Worm (Caenorhabditis elegans) whole organism, late embryonic: Measurements from ENCODE around the gene sre-15.

Experiments used
- C08G9.2 ChIP-seq: sonication (generic microtip); optimal IDR thresholded peaks from 2 replicates; lab custom pipeline; 2016; ENCODE audit warnings: mild to moderate bottlenecking, missing genetic modification characterization, moderate library complexity, missing compliant biosample characterization
- C38D4.7 ChIP-seq: fragments of 200-800 bp; sonication (Bioruptor generic); optimal IDR thresholded peaks from 2 replicates; lab custom pipeline; 2018; ENCODE audit warnings: mild to moderate bottlenecking, missing genetic modification characterization, moderate library complexity, missing compliant biosample characterization
- K02D7.2 ChIP-seq: sonication (generic microtip); optimal IDR thresholded peaks from 2 replicates; lab custom pipeline; 2017; ENCODE audit warnings: mild to moderate bottlenecking, missing genetic modification characterization, missing compliant biosample characterization
- Y22D7AL.16 ChIP-seq: sonication (generic microtip); optimal IDR thresholded peaks from 2 replicates; lab custom pipeline; 2016; ENCODE audit warnings: missing genetic modification characterization, missing compliant biosample characterization
- ceh-19 ChIP-seq: fragments of 200-800 bp; sonication (Bioruptor generic); optimal IDR thresholded peaks from 2 replicates; lab custom pipeline; 2018; ENCODE audit warnings: mild to moderate bottlenecking, missing genetic modification characterization, missing compliant biosample characterization
- ceh-2 ChIP-seq: sonication (generic microtip); optimal IDR thresholded peaks from 2 replicates; lab custom pipeline; 2016; ENCODE audit warnings: missing genotype, missing genetic modification characterization, missing compliant biosample characterization
- ceh-22 ChIP-seq: sonication (generic microtip); optimal IDR thresholded peaks from 2 replicates; lab custom pipeline; 2017; ENCODE audit warnings: missing biosample characterization, missing genetic modification characterization
- ceh-30 ChIP-seq: fragments of 150-350 bp; optimal IDR thresholded peaks from 2 replicates; lab custom pipeline; 2014; ENCODE audit warnings: missing biosample characterization, missing genetic modification characterization
- ceh-31 ChIP-seq: sonication (generic microtip); optimal IDR thresholded peaks from 2 replicates; lab custom pipeline; 2016; ENCODE audit warnings: missing genetic modification characterization, missing compliant biosample characterization
- ceh-34 ChIP-seq: sonication (generic microtip); optimal IDR thresholded peaks from 2 replicates; lab custom pipeline; 2016; ENCODE audit warnings: mild to moderate bottlenecking, missing genetic modification characterization, missing compliant biosample characterization
- ceh-48 ChIP-seq: sonication (generic microtip); optimal IDR thresholded peaks from 2 replicates; lab custom pipeline; 2016; ENCODE audit warnings: missing genetic modification characterization, inconsistent platforms, missing compliant biosample characterization
- ceh-6 ChIP-seq: fragments of 200-800 bp; sonication (Bioruptor generic); optimal IDR thresholded peaks from 2 replicates; lab custom pipeline; 2018; ENCODE audit warnings: mild to moderate bottlenecking, missing genetic modification characterization, missing compliant biosample characterization
- dve-1 ChIP-seq: sonication (generic microtip); optimal IDR thresholded peaks from 2 replicates; lab custom pipeline; 2017; ENCODE audit warnings: antibody characterized with exemption, mild to moderate bottlenecking, missing genetic modification characterization, missing compliant biosample characterization
- elt-2 ChIP-seq: sonication (generic microtip); optimal IDR thresholded peaks from 2 replicates; lab custom pipeline; 2016; ENCODE audit warnings: missing genetic modification reagents, missing genetic modification characterization, missing compliant biosample characterization
- ets-4 ChIP-seq: sonication (generic microtip); optimal IDR thresholded peaks from 2 replicates; lab custom pipeline; 2016; ENCODE audit warnings: missing genetic modification characterization, missing compliant biosample characterization
- fax-1 ChIP-seq: sonication (generic microtip); optimal IDR thresholded peaks from 2 replicates; lab custom pipeline; 2016; ENCODE audit warnings: missing genotype, missing genetic modification characterization, missing compliant biosample characterization
- gmeb-2 ChIP-seq: sonication (generic microtip); optimal IDR thresholded peaks from 2 replicates; lab custom pipeline; 2016; ENCODE audit warnings: missing genetic modification characterization, inconsistent platforms, missing compliant biosample characterization
- hlh-30 ChIP-seq: sonication (generic microtip); optimal IDR thresholded peaks from 2 replicates; lab custom pipeline; 2017; ENCODE audit warnings: antibody characterized with exemption, missing genetic modification characterization, missing compliant biosample characterization; ENCODE audit not compliant: insufficient read depth
- hlh-8 ChIP-seq: sonication (generic microtip); optimal IDR thresholded peaks from 2 replicates; lab custom pipeline; 2016; ENCODE audit warnings: missing genotype, missing genetic modification characterization, missing compliant biosample characterization
- lim-6 ChIP-seq: sonication (generic microtip); optimal IDR thresholded peaks from 2 replicates; lab custom pipeline; 2016; ENCODE audit warnings: missing genetic modification characterization, missing compliant biosample characterization
- lin-11 ChIP-seq: fragments of 200-800 bp; sonication (Bioruptor generic); optimal IDR thresholded peaks from 2 replicates; lab custom pipeline; 2018; ENCODE audit warnings: mild to moderate bottlenecking, missing genetic modification characterization, missing compliant biosample characterization
- madf-2 ChIP-seq: sonication (generic microtip); optimal IDR thresholded peaks from 2 replicates; lab custom pipeline; 2017; ENCODE audit warnings: missing genetic modification characterization, missing compliant biosample characterization
- mec-3 ChIP-seq: sonication (generic microtip); optimal IDR thresholded peaks from 2 replicates; lab custom pipeline; 2016; ENCODE audit warnings: borderline replicate concordance, missing genetic modification characterization, missing compliant biosample characterization
- nfya-1 ChIP-seq: sonication (generic microtip); optimal IDR thresholded peaks from 2 replicates; lab custom pipeline; 2017; ENCODE audit warnings: missing genetic modification characterization, mild to moderate bottlenecking, missing compliant biosample characterization, antibody characterized with exemption, moderate library complexity
- npax-4 ChIP-seq: sonication (generic microtip); optimal IDR thresholded peaks from 2 replicates; lab custom pipeline; 2016; ENCODE audit warnings: missing genetic modification characterization, missing compliant biosample characterization
- pag-3 ChIP-seq: sonication (generic microtip); optimal IDR thresholded peaks from 2 replicates; lab custom pipeline; 2016; ENCODE audit warnings: missing compliant biosample characterization, missing genetic modification characterization, borderline replicate concordance
- pat-9 ChIP-seq: fragments of 200-800 bp; sonication (Bioruptor generic); optimal IDR thresholded peaks from 2 replicates; lab custom pipeline; 2018; ENCODE audit warnings: mild to moderate bottlenecking, missing genetic modification characterization, moderate library complexity, missing compliant biosample characterization
- pha-2 ChIP-seq: sonication (generic microtip); optimal IDR thresholded peaks from 2 replicates; lab custom pipeline; 2017; ENCODE audit warnings: mild to moderate bottlenecking, missing genetic modification characterization, missing compliant biosample characterization
- pha-4 ChIP-seq: fragments of 150-350 bp; optimal IDR thresholded peaks from 2 replicates; lab custom pipeline; 2018; ENCODE audit warnings: missing biosample characterization, missing genetic modification reagents, missing genetic modification characterization
- pros-1 ChIP-seq: fragments of 150-350 bp; optimal IDR thresholded peaks from 2 replicates; lab custom pipeline; 2014; ENCODE audit warnings: missing biosample characterization, missing genetic modification reagents, missing genetic modification characterization
- ref-2 ChIP-seq: sonication (generic microtip); optimal IDR thresholded peaks from 2 replicates; lab custom pipeline; 2016; ENCODE audit warnings: missing genetic modification characterization, missing compliant biosample characterization
- rnt-1 ChIP-seq: sonication (generic microtip); optimal IDR thresholded peaks from 2 replicates; lab custom pipeline; 2016; ENCODE audit warnings: missing genetic modification characterization, missing compliant biosample characterization
- sdc-2 ChIP-seq: sonication (generic microtip); optimal IDR thresholded peaks from 2 replicates; lab custom pipeline; 2016; ENCODE audit warnings: missing genotype, missing genetic modification characterization, missing compliant biosample characterization
- tbx-2 ChIP-seq: sonication (generic microtip); optimal IDR thresholded peaks from 2 replicates; lab custom pipeline; 2016; ENCODE audit warnings: missing genetic modification characterization, missing compliant biosample characterization
- tbx-7 ChIP-seq: sonication (generic microtip); optimal IDR thresholded peaks from 2 replicates; lab custom pipeline; 2016; ENCODE audit warnings: missing genotype, missing genetic modification characterization, missing compliant biosample characterization
- unc-42 ChIP-seq: sonication (generic microtip); optimal IDR thresholded peaks from 2 replicates; lab custom pipeline; 2016; ENCODE audit warnings: missing genotype, missing genetic modification characterization, missing compliant biosample characterization
- unc-55 ChIP-seq: sonication (generic microtip); optimal IDR thresholded peaks from 2 replicates; lab custom pipeline; 2017; ENCODE audit warnings: missing biosample characterization, missing genetic modification reagents, missing genetic modification characterization
- unc-86 ChIP-seq: sonication (generic microtip); optimal IDR thresholded peaks from 2 replicates; lab custom pipeline; 2016; ENCODE audit warnings: missing genetic modification characterization, missing compliant biosample characterization

Gene sre-15

ce11 chrIV:12265877-12266276 is 21.3 kb upstream of the sre-15 start:
- TF ChIP-seq ceh-6 (no peak), pat-9 (tag; lab: Kevin White, UChicago) (no peak), hlh-30 (tag; lab: Kevin White, UChicago) (no peak), ceh-31 (tag; lab: Kevin White, UChicago) (no peak), rnt-1 (tag; lab: Kevin White, UChicago) (no peak), pag-3 (tag; lab: Kevin White, UChicago) (no peak)
- TF ChIP-seq, all 69 proteins: peak for 0

DNA sequence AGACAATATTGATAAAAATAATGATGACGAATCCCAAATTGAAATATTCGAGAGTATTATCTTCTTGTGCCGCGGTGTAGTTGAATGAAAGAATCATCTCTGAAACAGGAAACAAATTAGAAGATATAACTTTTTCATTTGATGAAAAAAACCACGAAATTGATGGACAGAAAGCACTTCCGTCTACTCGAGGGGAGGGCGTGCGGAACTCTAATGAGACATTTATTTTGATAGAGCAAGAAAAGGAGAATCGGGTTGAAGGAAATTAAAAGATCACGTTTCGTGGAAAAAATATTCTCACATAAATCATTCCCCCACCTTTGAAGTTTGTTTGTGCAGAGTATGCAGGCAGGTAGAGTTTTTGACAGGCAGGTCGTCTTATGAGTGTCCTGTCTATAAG is 16.7 kb upstream of the sre-15 start, which contains the start of gene sre-14:
sre-14 (minus strand) TSS at position 101 of the 400 bp plus-strand sequence.
- no peak for TF ChIP-seq tbx-7 (tag; lab: Kevin White, UChicago)
- TF ChIP-seq pha-4 (tag; lab: Kevin White, UChicago) = no peak
- TF ChIP-seq dve-1 (tag; lab: Kevin White, UChicago) = no peak
- TF ChIP-seq ceh-30 = no peak
- no peak for TF ChIP-seq Y22D7AL.16 (tag; lab: Kevin White, UChicago)
- no peak for TF ChIP-seq mec-3 (tag; lab: Kevin White, UChicago)
- TF ChIP-seq ceh-34 = no peak
- no peak for TF ChIP-seq pha-2
- no peak for TF ChIP-seq ets-4 (tag; lab: Kevin White, UChicago)
- TF ChIP-seq ceh-22 (tag; lab: Kevin White, UChicago) = no peak
- no peak for TF ChIP-seq ref-2 (tag; lab: Kevin White, UChicago)
- TF ChIP-seq K02D7.2 = no peak
- TF ChIP-seq ceh-31 (tag; lab: Kevin White, UChicago) = no peak
- no peak for TF ChIP-seq unc-55 (GFP tag; lab: Kevin White, UChicago)
- no peak for TF ChIP-seq ceh-48 (tag; lab: Kevin White, UChicago)
- no peak for TF ChIP-seq lim-6 (tag; lab: Kevin White, UChicago)
- no peak for TF ChIP-seq gmeb-2 (tag; lab: Kevin White, UChicago)
- TF ChIP-seq ceh-19 (GFP tag; lab: Kevin White, UChicago) = no peak

- TF ChIP-seq Y22D7AL.16 (tag; lab: Kevin White, UChicago) (no peak), madf-2 (tag; lab: Kevin White, UChicago) (no peak), unc-42 (tag; lab: Kevin White, UChicago) (peak; percentile 8), ceh-34 (peak; percentile 4), C08G9.2 (tag; lab: Kevin White, UChicago) (no peak), ref-2 (tag; lab: Kevin White, UChicago) (no peak), nfya-1 (tag; lab: Kevin White, UChicago) (no peak), ceh-31 (tag; lab: Kevin White, UChicago) (peak; percentile 8), npax-4 (tag; lab: Kevin White, UChicago) (no peak), tbx-2 (tag; lab: Kevin White, UChicago) (peak; percentile 40), fax-1 (tag; lab: Kevin White, UChicago) (no peak), hlh-30 (tag; lab: Kevin White, UChicago) (no peak), pha-2 (no peak)
Measured at ce11 chrIV:12259161-12259870, 14.7 kb upstream of the sre-15 start, which contains the start of gene Y39C12A.9. TSS of gene Y39C12A.9 (minus strand) at chrIV:12259211.

DNA sequence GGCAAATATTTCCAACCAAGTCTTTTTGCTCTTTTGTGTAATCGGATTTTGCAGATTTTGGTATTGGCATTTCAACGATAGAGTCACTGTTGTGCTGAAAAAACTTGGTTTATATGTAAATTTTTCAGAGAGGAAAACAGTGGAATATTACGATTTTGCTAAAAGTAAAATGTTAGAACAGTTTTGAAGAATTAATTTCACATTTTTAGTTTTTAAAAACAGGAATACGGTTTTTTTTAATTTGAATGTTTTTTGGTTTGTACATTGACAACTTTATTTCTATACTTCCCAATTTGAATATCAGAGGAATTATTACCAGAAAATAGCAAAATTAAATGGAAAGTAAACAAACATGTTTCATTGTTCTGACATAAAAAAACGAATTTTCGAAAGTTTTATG is 8.0 kb upstream of the sre-15 start, which contains the start of gene dnj-26:
dnj-26 (minus strand) TSS at position 101 of the 400 bp plus-strand sequence.
- TF ChIP-seq pha-4 (tag; lab: Kevin White, UChicago) (no peak), nfya-1 (tag; lab: Kevin White, UChicago) (no peak)

DNA sequence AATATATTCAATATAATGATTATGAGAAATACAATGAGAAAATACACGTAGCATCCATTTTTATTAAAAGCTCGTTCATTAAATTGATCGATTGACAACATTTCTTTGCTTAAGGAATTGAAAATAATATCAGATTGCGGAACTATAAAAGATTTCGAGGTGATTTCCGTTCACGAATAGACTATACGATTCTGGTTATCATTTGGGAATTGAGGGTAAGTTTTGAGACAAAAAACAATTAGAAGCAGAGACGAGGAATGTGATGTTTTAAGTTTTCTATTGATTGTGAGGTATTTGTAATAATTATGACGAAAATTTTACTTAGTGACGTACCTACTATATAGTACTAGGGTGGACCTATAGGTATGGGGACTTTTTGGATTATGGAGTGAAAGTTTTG is 5.8 kb downstream of the sre-15 start, which contains the start of gene sre-19:
sre-19 (minus strand) TSS at position 101 of the 400 bp plus-strand sequence.
- TF ChIP-seq lin-11 (tag; lab: Kevin White, UChicago) (no peak), sdc-2 (tag; lab: Kevin White, UChicago) (no peak), pros-1 (tag; lab: Kevin White, UChicago) (no peak), ceh-2 (no peak), ref-2 (tag; lab: Kevin White, UChicago) (no peak), pha-2 (no peak), C38D4.7 (GFP tag; lab: Kevin White, UChicago) (no peak), unc-86 (tag; lab: Kevin White, UChicago) (no peak), K02D7.2 (no peak), tbx-2 (tag; lab: Kevin White, UChicago) (no peak), lim-6 (tag; lab: Kevin White, UChicago) (no peak), ceh-34 (no peak), elt-2 (no peak), mec-3 (tag; lab: Kevin White, UChicago) (no peak), npax-4 (tag; lab: Kevin White, UChicago) (no peak), hlh-8 (no peak), madf-2 (tag; lab: Kevin White, UChicago) (no peak)
